Fruit fly (Drosophila melanogaster): ENCODE measurements around the gene CG8750.

CG8750 gene

DNA sequence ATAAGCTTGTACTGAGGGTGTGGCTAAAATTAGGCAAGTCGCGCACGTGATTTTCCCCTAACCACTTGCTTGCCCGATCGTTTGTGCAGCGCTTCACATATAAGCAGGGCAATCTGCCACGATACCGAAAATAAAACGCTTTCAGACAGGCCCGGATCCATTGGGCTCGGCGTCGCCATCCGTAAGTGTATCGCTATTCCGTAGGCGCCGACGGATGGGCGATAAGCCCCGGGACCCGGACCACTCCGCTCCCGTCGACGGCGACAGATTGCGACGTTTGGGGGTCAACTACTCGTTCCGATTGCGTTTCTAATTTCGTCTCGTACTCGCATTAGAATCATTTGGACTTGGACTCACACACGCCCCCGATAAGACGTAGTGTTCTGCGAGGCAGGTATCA is 19.6 kb upstream of the CG8750 start (continued):
- TF ChIP-seq CG9797 (GFP tag; optimal IDR thresholded peaks at IDR 0.05), result no peak
- no peak for TF ChIP-seq Jarid2 (GFP tag; optimal IDR thresholded peaks at IDR 0.05)
- TF ChIP-seq CG11723 (GFP tag; optimal IDR thresholded peaks at IDR 0.05), result peak; percentile 59
- peak; percentile 75 for TF ChIP-seq twi (tag; optimal IDR thresholded peaks at IDR 0.05)
- TF ChIP-seq chn (GFP tag; optimal IDR thresholded peaks at IDR 0.05), result peak; percentile 87
- peak; percentile 92 for TF ChIP-seq so (GFP tag; IDR thresholded peaks at IDR 0.05)
- peak; percentile 17 for TF ChIP-seq dmrt11E (tag; optimal IDR thresholded peaks at IDR 0.05)
- peak; percentile 84 for TF ChIP-seq bowl (GFP tag; IDR thresholded peaks at IDR 0.05)
- TF ChIP-seq pan (optimal IDR thresholded peaks at IDR 0.05), result no peak
- peak in 1 of 2 experiments; percentile 80 for TF ChIP-seq pan (GFP tag; optimal IDR thresholded peaks at IDR 0.05 in 1 of 2, IDR thresholded peaks at IDR 0.05 in 1 of 2)
- no peak for TF ChIP-seq CG4854 (GFP tag; optimal IDR thresholded peaks at IDR 0.05)
- TF ChIP-seq chm (GFP tag; IDR thresholded peaks at IDR 0.05), result peak; percentile 94
- peak; percentile 88 for TF ChIP-seq Aef1 (GFP tag; IDR thresholded peaks at IDR 0.05)
- TF ChIP-seq CG32767 (GFP tag; IDR thresholded peaks at IDR 0.05), result peak; percentile 71
- TF ChIP-seq CG10147 (GFP tag; optimal IDR thresholded peaks at IDR 0.05), result no peak
- TF ChIP-seq gem (tag; optimal IDR thresholded peaks at IDR 0.05), result peak; percentile 87
- peak; percentile 91 for TF ChIP-seq ab (GFP tag; optimal IDR thresholded peaks at IDR 0.05)
- TF ChIP-seq CG17912 (GFP tag; optimal IDR thresholded peaks at IDR 0.05), result peak; percentile 75
- TF ChIP-seq inv (GFP tag; IDR thresholded peaks at IDR 0.05; ENCODE audit: partially characterized antibody), result peak; percentile 71
- peak; percentile 79 for TF ChIP-seq CG9215 (GFP tag; IDR thresholded peaks at IDR 0.05)
- peak; percentile 73 for TF ChIP-seq Mes4 (GFP tag; optimal IDR thresholded peaks at IDR 0.05)
- peak; percentile 76 for TF ChIP-seq Side (GFP tag; optimal IDR thresholded peaks at IDR 0.05)
- TF ChIP-seq CG30431 (GFP tag; optimal IDR thresholded peaks at IDR 0.05), result peak; percentile 80
- no peak for TF ChIP-seq tap (tag; optimal IDR thresholded peaks at IDR 0.05)
- peak; percentile 65 for TF ChIP-seq CG8290 (GFP tag; optimal IDR thresholded peaks at IDR 0.05)
- TF ChIP-seq CG8290 (tag; optimal IDR thresholded peaks at IDR 0.05), result peak in 1 of 2 experiments; percentile 99
- peak; percentile 67 for TF ChIP-seq phol (tag; optimal IDR thresholded peaks at IDR 0.05)
- peak; percentile 0 for TF ChIP-seq pfk (GFP tag; optimal IDR thresholded peaks at IDR 0.05)
- TF ChIP-seq maf-S (GFP tag; optimal IDR thresholded peaks at IDR 0.05), result peak; percentile 83
- TF ChIP-seq CG13624 (GFP tag; optimal IDR thresholded peaks at IDR 0.05), result peak; percentile 93
- no peak for TF ChIP-seq fru (optimal IDR thresholded peaks at IDR 0.05)
- TF ChIP-seq HLH4C (GFP tag; IDR thresholded peaks at IDR 0.05; ENCODE audit: partially characterized antibody), result 0 out of 3 replicates have a peak, but pooled peaks have one; percentile 44
- TF ChIP-seq CG8359 (GFP tag; optimal IDR thresholded peaks at IDR 0.05; ENCODE audit: borderline replicate concordance), result no peak
- peak; percentile 93 for TF ChIP-seq ERR (GFP tag; optimal IDR thresholded peaks at IDR 0.05)
- peak; percentile 87 for TF ChIP-seq CG17328 (GFP tag; IDR thresholded peaks at IDR 0.05)
- TF ChIP-seq CG2129 (GFP tag; IDR thresholded peaks at IDR 0.05; ENCODE audit: partially characterized antibody), result no peak
- TF ChIP-seq unpg (GFP tag; optimal IDR thresholded peaks at IDR 0.05), result peak; percentile 83
- no peak for TF ChIP-seq CG5180 (GFP tag; optimal IDR thresholded peaks at IDR 0.05)
- TF ChIP-seq gce (GFP tag; IDR thresholded peaks at IDR 0.05), result peak; percentile 64; the same call in 1 of the 3 replicates
- TF ChIP-seq az2 (GFP tag; optimal IDR thresholded peaks at IDR 0.05), result peak; percentile 88
- TF ChIP-seq nau (GFP tag; optimal IDR thresholded peaks at IDR 0.05), result no peak
- TF ChIP-seq CG5245 (GFP tag; optimal IDR thresholded peaks at IDR 0.05), result no peak
- TF ChIP-seq chif (GFP tag; optimal IDR thresholded peaks at IDR 0.05), result peak; percentile 83 to 86
- TF ChIP-seq Scr (GFP tag; IDR thresholded peaks at IDR 0.05; ENCODE audit: partially characterized antibody), result peak; percentile 48
- TF ChIP-seq Kr (GFP tag; optimal IDR thresholded peaks at IDR 0.05), result no peak
- TF ChIP-seq CG11247 (GFP tag; IDR thresholded peaks at IDR 0.05), result peak; percentile 90
- TF ChIP-seq ci (GFP tag; IDR thresholded peaks at IDR 0.05), result peak; percentile 95
- peak; percentile 72 for TF ChIP-seq Dip3 (GFP tag; optimal IDR thresholded peaks at IDR 0.05)
- peak; percentile 84 for TF ChIP-seq Chrac-16 (GFP tag; optimal IDR thresholded peaks at IDR 0.05)
- no peak for TF ChIP-seq h (optimal IDR thresholded peaks at IDR 0.05)
- TF ChIP-seq da (GFP tag; optimal IDR thresholded peaks at IDR 0.05), result peak; percentile 87
- peak; percentile 52 for TF ChIP-seq CG6854 (GFP tag; optimal IDR thresholded peaks at IDR 0.05)
- no peak for TF ChIP-seq Sin3A (optimal IDR thresholded peaks at IDR 0.05)

All from whole organism, embryonic.